Worm (Caenorhabditis elegans): ENCODE measurements around the gene seu-1.

Gene seu-1

DNA sequence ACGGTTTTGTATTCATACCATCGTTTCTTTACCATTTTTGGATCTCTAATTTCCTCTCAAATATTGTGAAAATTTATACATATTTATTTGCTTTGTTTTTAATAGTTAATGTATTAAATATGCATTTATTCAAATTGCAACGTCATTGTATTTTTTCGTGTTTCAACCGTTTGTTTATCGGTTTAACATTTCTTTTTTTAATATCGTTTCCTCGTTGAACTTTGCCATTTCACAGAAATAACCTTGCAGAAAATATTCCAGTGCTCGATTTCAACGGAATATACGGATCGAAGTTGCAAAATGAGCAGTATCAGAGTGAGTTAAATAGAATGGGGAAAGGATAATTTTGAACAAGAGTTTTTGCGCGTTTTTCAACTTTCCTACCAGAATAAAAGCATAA lies at the start of gene seu-1:
Gene seu-1, plus strand, starts transcription at position 301 of the 400 bp plus-strand sequence.
- TF ChIP-seq C38D4.7 (GFP tag; optimal IDR thresholded peaks at IDR 0.05) (no peak), ceh-18 (tag; optimal IDR thresholded peaks at IDR 0.05) (no peak), unc-3 (GFP tag; conservative IDR thresholded peaks at IDR 0.05) (no peak), unc-3 (tag; optimal IDR thresholded peaks at IDR 0.05) (no peak), lim-6 (tag; optimal IDR thresholded peaks at IDR 0.05) (no peak), mec-3 (tag; optimal IDR thresholded peaks at IDR 0.05; ENCODE audit: borderline replicate concordance) (no peak), ceh-48 (tag; optimal IDR thresholded peaks at IDR 0.05) (no peak), pha-2 (tag; optimal IDR thresholded peaks at IDR 0.05) (no peak), ceh-34 (tag; optimal IDR thresholded peaks at IDR 0.05) (no peak), ceh-30 (tag; optimal IDR thresholded peaks at IDR 0.05) (no peak), pros-1 (tag; optimal IDR thresholded peaks at IDR 0.05) (no peak), dve-1 (tag; optimal IDR thresholded peaks at IDR 0.05) (no peak), nhr-232 (tag; optimal IDR thresholded peaks at IDR 0.05) (no peak), pha-4 (tag; optimal IDR thresholded peaks at IDR 0.05) (no peak), K02D7.2 (tag; optimal IDR thresholded peaks at IDR 0.05) (no peak), pat-9 (tag; optimal IDR thresholded peaks at IDR 0.05) (no peak), ceh-24 (tag; optimal IDR thresholded peaks at IDR 0.05) (no peak), ref-2 (tag; optimal IDR thresholded peaks at IDR 0.05) (no peak), eyg-1 (tag; optimal IDR thresholded peaks at IDR 0.05) (no peak), unc-86 (tag; optimal IDR thresholded peaks at IDR 0.05) (no peak), ceh-2 (tag; optimal IDR thresholded peaks at IDR 0.05) (no peak)

DNA sequence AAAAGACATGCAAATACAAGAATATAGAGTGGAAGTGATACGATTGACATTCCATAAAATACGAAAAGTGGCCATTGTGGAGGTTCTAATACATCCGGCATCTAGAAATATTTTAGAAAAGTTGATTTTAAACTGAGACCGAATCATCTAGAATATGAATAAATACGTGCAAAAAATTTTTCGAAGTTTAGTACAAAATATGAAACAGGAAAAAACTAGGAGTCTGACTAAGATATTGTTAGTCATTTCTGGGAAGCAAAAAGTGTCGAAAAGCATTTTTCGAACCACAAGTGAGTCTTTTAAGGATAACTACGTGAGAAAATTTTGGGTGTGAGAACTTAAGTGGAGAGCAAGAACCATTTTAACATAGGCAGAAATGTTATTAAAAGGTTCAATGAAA lies 47.3 kb upstream of the seu-1 start, which contains the start of gene srv-32:
Gene srv-32, minus strand, starts transcription at position 101 of the 400 bp plus-strand sequence.
- TF ChIP-seq madf-2 (tag; optimal IDR thresholded peaks at IDR 0.05) (no peak), ama-1 (optimal IDR thresholded peaks at IDR 0.05) (no peak), pax-1 (tag; optimal IDR thresholded peaks at IDR 0.05) (no peak), ceh-48 (tag; optimal IDR thresholded peaks at IDR 0.05) (no peak), ahr-1 (tag; optimal IDR thresholded peaks at IDR 0.05) (no peak), F13H6.1 (tag; optimal IDR thresholded peaks at IDR 0.05) (no peak), dmd-4 (tag; optimal IDR thresholded peaks at IDR 0.05; ENCODE audit: borderline replicate concordance) (no peak), mec-3 (tag; optimal IDR thresholded peaks at IDR 0.05; ENCODE audit: borderline replicate concordance) (no peak), dve-1 (tag; optimal IDR thresholded peaks at IDR 0.05) (no peak)

- TF ChIP-seq lim-6 (tag; optimal IDR thresholded peaks at IDR 0.05) (no peak), hlh-13 (GFP tag; optimal IDR thresholded peaks at IDR 0.05) (no peak), fax-1 (tag; optimal IDR thresholded peaks at IDR 0.05) (no peak), ahr-1 (tag; optimal IDR thresholded peaks at IDR 0.05) (no peak), nhr-232 (tag; optimal IDR thresholded peaks at IDR 0.05) (no peak), nfya-1 (tag; optimal IDR thresholded peaks at IDR 0.05) (no peak), ceh-31 (tag; optimal IDR thresholded peaks at IDR 0.05) (no peak)
Measured at ce11 chrIV:6284277-6284676, 45.2 kb upstream of the seu-1 start, which contains the start of gene ops-1. Gene ops-1, minus strand, starts transcription at chrIV:6284377.

ce11 chrIV:6290741-6291140 lies 38.7 kb upstream of the seu-1 start, which contains the start of gene srv-24:
Gene srv-24, minus strand, starts transcription at chrIV:6290841.
- no peak for TF ChIP-seq elt-4 (tag; optimal IDR thresholded peaks at IDR 0.05)
- TF ChIP-seq ttx-3 (tag; optimal IDR thresholded peaks at IDR 0.05), result no peak
- no peak for TF ChIP-seq sdc-2 (tag; optimal IDR thresholded peaks at IDR 0.05)
- TF ChIP-seq K02D7.2 (tag; optimal IDR thresholded peaks at IDR 0.05), result no peak
- TF ChIP-seq fkh-6 (tag; optimal IDR thresholded peaks at IDR 0.05), result no peak
- no peak for TF ChIP-seq ceh-24 (tag; optimal IDR thresholded peaks at IDR 0.05)

DNA sequence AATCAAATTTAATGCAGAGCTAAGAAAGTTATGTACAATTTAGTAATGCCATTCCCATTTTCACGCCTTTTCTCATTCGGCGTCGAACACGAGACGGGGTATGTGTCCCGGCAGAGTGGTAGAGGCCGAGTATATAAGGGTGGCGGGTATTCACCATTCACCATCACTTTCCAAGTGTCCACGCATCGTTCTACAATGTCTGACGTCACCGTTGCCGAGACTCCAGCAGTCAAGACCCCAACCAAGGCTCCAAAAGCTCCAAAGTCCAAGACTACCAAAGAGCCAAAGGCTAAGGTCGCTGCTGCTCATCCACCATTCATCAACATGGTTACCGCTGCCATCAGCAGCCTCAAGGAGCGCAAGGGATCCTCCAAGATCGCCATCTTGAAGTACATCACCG lies 35.4 kb upstream of the seu-1 start, which contains the start of gene hil-2:
Gene hil-2, plus strand, starts transcription at position 160 of the 400 bp plus-strand sequence.
- TF ChIP-seq ama-1 (optimal IDR thresholded peaks at IDR 0.05), result peak; percentile 34
- no peak for TF ChIP-seq lin-11 (tag; optimal IDR thresholded peaks at IDR 0.05)
- TF ChIP-seq ceh-31 (tag; optimal IDR thresholded peaks at IDR 0.05), result peak; percentile 53
- peak; percentile 26 for TF ChIP-seq elt-2 (tag; optimal IDR thresholded peaks at IDR 0.05)
